Worm (Caenorhabditis elegans) whole organism, L2 larva: ENCODE results near the gene acr-12.
A peak's percentile ranks its signal among the peaks of the same experiment; 100 is the strongest.

ENCODE experiments used
- C34F6.9 ChIP-seq: fragments of 150-350 bp; optimal IDR thresholded peaks from 2 replicates; lab custom pipeline; 2014; ENCODE audit warnings: missing biosample characterization, missing genetic modification characterization
- F13H6.1 ChIP-seq: sonication (generic microtip); optimal IDR thresholded peaks from 2 replicates; lab custom pipeline; 2016; ENCODE audit warnings: missing genetic modification characterization, missing compliant biosample characterization
- R02D3.7 ChIP-seq: fragments of 150-350 bp; optimal IDR thresholded peaks from 2 replicates; lab custom pipeline; 2014; ENCODE audit warnings: missing biosample characterization, missing genetic modification characterization
- ZK546.5 ChIP-seq: sonication (generic microtip); optimal IDR thresholded peaks from 2 replicates; lab custom pipeline; 2017; ENCODE audit warnings: missing biosample characterization, missing genetic modification characterization
- alr-1 ChIP-seq: fragments of 150-350 bp; optimal IDR thresholded peaks from 2 replicates; lab custom pipeline; 2014; ENCODE audit warnings: missing biosample characterization, missing genetic modification characterization
- aly-2 ChIP-seq: fragments of 150-350 bp; optimal IDR thresholded peaks from 2 replicates; lab custom pipeline; 2014; ENCODE audit warnings: missing biosample characterization, missing genetic modification characterization
- ama-1 ChIP-seq: fragments of 150-350 bp; optimal IDR thresholded peaks from 2 replicates; lab custom pipeline; 2018; ENCODE audit warnings: inconsistent platforms
- ceh-16 ChIP-seq: fragments of 150-350 bp; optimal IDR thresholded peaks from 2 replicates; lab custom pipeline; 2014; ENCODE audit warnings: missing biosample characterization, missing genetic modification characterization
- ceh-82 ChIP-seq: fragments of 150-350 bp; optimal IDR thresholded peaks from 2 replicates; lab custom pipeline; 2014; ENCODE audit warnings: missing biosample characterization, missing genetic modification characterization
- crh-2 ChIP-seq: sonication (generic microtip); optimal IDR thresholded peaks from 2 replicates; lab custom pipeline; 2017; ENCODE audit warnings: missing biosample characterization, missing genetic modification characterization
- dmd-4 ChIP-seq: sonication (generic microtip); optimal IDR thresholded peaks from 2 replicates; lab custom pipeline; 2017; ENCODE audit warnings: missing biosample characterization, missing genetic modification characterization
- elt-3 ChIP-seq: sonication (generic microtip); optimal IDR thresholded peaks from 2 replicates; lab custom pipeline; 2017; ENCODE audit warnings: missing biosample characterization, missing genetic modification characterization
- fos-1 ChIP-seq: fragments of 150-350 bp; optimal IDR thresholded peaks from 2 replicates; lab custom pipeline; 2014; ENCODE audit warnings: missing biosample characterization, missing genetic modification characterization
- gmeb-1 ChIP-seq: fragments of 150-350 bp; optimal IDR thresholded peaks from 2 replicates; lab custom pipeline; 2014; ENCODE audit warnings: missing biosample characterization, missing genetic modification characterization
- lin-11 ChIP-seq: fragments of 150-350 bp; sonication (generic microtip); optimal IDR thresholded peaks from 2 replicates; lab custom pipeline; 2014; ENCODE audit warnings: missing biosample characterization, missing genetic modification characterization, inconsistent platforms, mixed read lengths
- lsy-2 ChIP-seq, 2 experiments: fragments of 150-350 bp in 1 of 2; sonication (generic microtip) in 1 of 2; optimal IDR thresholded peaks; 2 replicates each; lab custom pipeline; 2014 to 2017; ENCODE audit warnings: missing biosample characterization in 2 of 2, missing genetic modification characterization in 2 of 2
- mdl-1 ChIP-seq, 2 experiments: fragments of 150-350 bp in 1 of 2; sonication (generic microtip) in 1 of 2; optimal IDR thresholded peaks; 2 replicates each; lab custom pipeline; 2017; ENCODE audit warnings: missing biosample characterization in 2 of 2, missing genetic modification characterization in 2 of 2
- nhr-10 ChIP-seq: sonication (generic microtip); optimal IDR thresholded peaks from 2 replicates; lab custom pipeline; 2017; ENCODE audit warnings: missing biosample characterization, missing genetic modification characterization
- nhr-11 ChIP-seq: fragments of 150-350 bp; optimal IDR thresholded peaks from 2 replicates; lab custom pipeline; 2014; ENCODE audit warnings: missing biosample characterization, missing genetic modification characterization
- nhr-12 ChIP-seq: fragments of 150-350 bp; optimal IDR thresholded peaks from 2 replicates; lab custom pipeline; 2014; ENCODE audit warnings: missing biosample characterization, missing genetic modification characterization
- nhr-129 ChIP-seq: fragments of 150-350 bp; optimal IDR thresholded peaks from 2 replicates; lab custom pipeline; 2014; ENCODE audit warnings: missing biosample characterization, missing genetic modification characterization
- nhr-21 ChIP-seq: fragments of 150-350 bp; optimal IDR thresholded peaks from 2 replicates; lab custom pipeline; 2014; ENCODE audit warnings: missing biosample characterization, missing genetic modification characterization
- nhr-237 ChIP-seq: fragments of 150-350 bp; optimal IDR thresholded peaks from 2 replicates; lab custom pipeline; 2014; ENCODE audit warnings: missing biosample characterization, missing genetic modification characterization
- nhr-25 ChIP-seq: fragments of 150-350 bp; sonication (generic microtip); optimal IDR thresholded peaks from 3 replicates; lab custom pipeline; 2014; ENCODE audit warnings: missing biosample characterization, missing genetic modification characterization
- nhr-6 ChIP-seq: fragments of 150-350 bp; optimal IDR thresholded peaks from 2 replicates; lab custom pipeline; 2014; ENCODE audit warnings: missing biosample characterization, missing genetic modification characterization
- nhr-77 ChIP-seq: fragments of 150-350 bp; optimal IDR thresholded peaks from 2 replicates; lab custom pipeline; 2014; ENCODE audit warnings: missing biosample characterization, missing genetic modification characterization
- sem-4 ChIP-seq: fragments of 150-350 bp; optimal IDR thresholded peaks from 2 replicates; lab custom pipeline; 2014; ENCODE audit warnings: missing biosample characterization, missing genetic modification reagents, missing genetic modification characterization
- sma-3 ChIP-seq: sonication (generic microtip); optimal IDR thresholded peaks from 2 replicates; lab custom pipeline; 2016; ENCODE audit warnings: missing genetic modification reagents, missing genetic modification characterization, missing compliant biosample characterization
- sma-9 ChIP-seq, 2 experiments: fragments of 150-350 bp in 1 of 2; sonication (generic microtip) in 1 of 2; optimal IDR thresholded peaks; 2 replicates each; lab custom pipeline; 2014 to 2016; ENCODE audit warnings: missing genetic modification characterization in 2 of 2, mild to moderate bottlenecking in 1 of 2, missing biosample characterization in 1 of 2, missing compliant biosample characterization in 1 of 2, missing genetic modification reagents in 1 of 2, moderate library complexity in 1 of 2
- unc-55 ChIP-seq: fragments of 150-350 bp; sonication (generic microtip); optimal IDR thresholded peaks from 3 replicates; lab custom pipeline; 2014; ENCODE audit warnings: missing biosample characterization, missing genetic modification reagents, missing genetic modification characterization
- unc-62 ChIP-seq: fragments of 150-350 bp; optimal IDR thresholded peaks from 2 replicates; lab custom pipeline; 2014; ENCODE audit warnings: missing biosample characterization, missing genetic modification reagents, missing genetic modification characterization
- ztf-1 ChIP-seq: fragments of 200-800 bp; sonication (Bioruptor generic); conservative IDR thresholded peaks from 2 replicates; pipeline ENCODE4 v1.3.6; 2022; ENCODE audit warnings: missing genetic modification characterization, missing compliant biosample characterization
- ztf-11 ChIP-seq: sonication (generic microtip); optimal IDR thresholded peaks from 2 replicates; lab custom pipeline; 2017; ENCODE audit warnings: missing biosample characterization, missing genetic modification characterization
- ztf-4 ChIP-seq: fragments of 150-350 bp; optimal IDR thresholded peaks from 2 replicates; lab custom pipeline; 2014; ENCODE audit warnings: missing biosample characterization, missing genetic modification characterization

The acr-12 gene

DNA sequence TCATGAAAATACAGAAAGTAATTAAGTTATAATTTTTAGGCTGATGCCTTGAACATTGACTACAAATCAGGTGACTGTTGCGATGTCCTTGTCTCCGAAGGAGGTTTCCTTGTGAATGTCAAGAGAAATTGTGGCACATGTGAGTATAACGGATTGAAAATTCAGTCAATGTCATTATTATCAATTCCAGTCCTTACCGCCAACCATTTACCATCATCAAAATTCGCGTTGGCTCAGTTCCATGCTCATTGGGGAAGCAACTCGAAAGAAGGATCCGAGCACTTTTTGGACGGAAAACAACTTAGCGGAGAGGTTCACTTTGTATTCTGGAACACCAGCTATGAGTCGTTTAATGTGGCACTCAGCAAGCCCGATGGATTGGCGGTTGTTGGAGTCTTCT is 10.7 kb downstream of the acr-12 start:
- TF ChIP-seq ceh-16 (tag; lab: Kevin White, UChicago) (no peak), nhr-10 (tag; lab: Kevin White, UChicago) (no peak), aly-2 (no peak), R02D3.7 (tag; lab: Kevin White, UChicago) (no peak), nhr-11 (tag; lab: Kevin White, UChicago) (no peak), fos-1 (tag; lab: Kevin White, UChicago) (no peak), F13H6.1 (tag; lab: Kevin White, UChicago) (no peak), nhr-21 (no peak), sem-4 (tag; lab: Kevin White, UChicago) (no peak), alr-1 (tag; lab: Kevin White, UChicago) (no peak), nhr-77 (tag; lab: Kevin White, UChicago) (no peak)

DNA sequence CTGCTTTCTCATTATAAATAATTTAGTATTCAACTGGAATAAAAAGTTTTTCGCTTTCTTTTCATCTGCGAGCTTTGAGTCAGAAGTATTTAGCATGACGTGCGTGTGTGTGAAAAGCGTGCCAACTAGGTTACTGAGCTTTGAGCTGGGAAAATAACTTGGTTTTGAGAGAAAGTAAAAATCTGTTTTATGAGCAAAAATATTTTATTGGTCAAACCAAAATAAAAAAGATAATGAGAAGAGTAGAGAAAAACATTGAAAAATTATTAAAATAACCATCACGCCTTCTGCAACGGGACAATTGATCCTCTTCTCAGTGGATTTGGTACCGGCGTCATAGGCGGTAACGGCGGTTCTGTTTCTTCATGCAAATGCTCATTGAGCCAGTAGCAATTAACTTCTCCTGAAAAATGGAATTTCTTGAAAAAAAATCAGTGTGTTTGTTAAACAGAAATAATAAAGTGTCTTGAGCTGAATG is 11.9 kb downstream of the acr-12 start:
- TF ChIP-seq mdl-1 (tag; optimal IDR thresholded peaks at IDR 0.05; lab: Kevin White, UChicago) (no peak), unc-55 (peak; percentile 81), C34F6.9 (tag; lab: Kevin White, UChicago) (no peak), nhr-6 (tag; lab: Kevin White, UChicago) (no peak), ama-1 (lab: Kevin White, UChicago) (peak; percentile 78), unc-62 (GFP tag; lab: Kevin White, UChicago) (no peak), crh-2 (tag; lab: Kevin White, UChicago) (peak; percentile 3), ztf-1 (GFP tag; lab: Robert Waterston, UW) (no peak), nhr-21 (peak; percentile 60), nhr-25 (peak; percentile 2), elt-3 (no peak)
- TF ChIP-seq, all 48 proteins: peak for 5

DNA sequence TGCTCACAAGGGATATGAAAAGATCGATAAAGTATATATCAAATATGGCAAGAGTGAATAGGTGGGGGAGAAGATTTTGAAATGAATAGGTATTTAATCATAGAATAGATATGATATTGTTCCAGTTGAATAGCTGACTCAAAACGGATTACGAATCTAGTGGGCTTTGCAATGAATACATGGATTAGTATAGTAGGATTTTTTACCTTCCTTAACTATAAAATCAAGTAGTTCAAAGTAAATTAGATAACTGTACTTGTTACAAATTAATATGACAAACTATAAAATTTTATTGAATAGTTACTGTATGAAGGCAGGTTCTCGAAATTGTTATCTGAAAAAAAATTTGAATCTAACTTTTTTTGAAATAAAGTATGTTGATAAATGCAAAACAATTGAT is 18.2 kb downstream of the acr-12 start, which contains the start of gene odr-1:
odr-1 (minus strand) TSS at position 101 of the 400 bp plus-strand sequence.
- TF ChIP-seq mdl-1 (tag; optimal IDR thresholded peaks at IDR 0.05; lab: Kevin White, UChicago) (no peak), nhr-11 (tag; lab: Kevin White, UChicago) (no peak), nhr-77 (tag; lab: Kevin White, UChicago) (no peak), ztf-11 (no peak), aly-2 (no peak), unc-62 (GFP tag; lab: Kevin White, UChicago) (no peak), nhr-12 (tag; lab: Kevin White, UChicago) (no peak), lin-11 (tag; lab: Kevin White, UChicago) (no peak), crh-2 (tag; lab: Kevin White, UChicago) (no peak), nhr-237 (tag; lab: Kevin White, UChicago) (no peak), ceh-82 (tag; lab: Kevin White, UChicago) (no peak), lsy-2 (tag; optimal IDR thresholded peaks at IDR 0.05; lab: Kevin White, UChicago) (no peak), gmeb-1 (no peak), R02D3.7 (tag; lab: Kevin White, UChicago) (no peak), dmd-4 (no peak), F13H6.1 (tag; lab: Kevin White, UChicago) (no peak), ZK546.5 (tag; lab: Kevin White, UChicago) (no peak), ama-1 (lab: Kevin White, UChicago) (no peak)

DNA sequence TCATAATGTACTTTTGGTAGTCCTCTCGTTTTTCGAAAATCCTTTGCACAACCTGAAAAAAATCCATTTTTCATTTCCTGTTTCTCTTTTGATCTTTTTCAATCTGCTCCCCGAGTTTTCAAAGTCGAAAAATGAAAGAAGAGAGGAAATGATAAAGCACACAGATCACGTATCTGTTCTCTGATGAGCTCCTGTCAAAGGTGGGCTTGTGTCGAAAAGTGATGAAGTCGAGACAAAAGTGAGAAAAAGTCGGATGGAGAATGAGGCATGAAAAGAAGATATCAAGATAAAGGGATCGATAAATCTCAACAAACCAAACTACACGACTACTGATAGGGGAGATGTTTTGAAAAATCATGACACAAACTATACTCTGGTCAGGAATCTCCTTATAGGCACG is 22.4 kb downstream of the acr-12 start:
- TF ChIP-seq F13H6.1 (tag; lab: Kevin White, UChicago) (peak; percentile 68), nhr-129 (peak; percentile 61), ztf-11 (no peak), sma-9 (GFP tag; optimal IDR thresholded peaks at IDR 0.05; lab: Kevin White, UChicago) (peak; percentile 64), sma-9 (tag; optimal IDR thresholded peaks at IDR 0.05; lab: Kevin White, UChicago) (no peak)
- TF ChIP-seq, all 48 proteins: peak for 3

DNA sequence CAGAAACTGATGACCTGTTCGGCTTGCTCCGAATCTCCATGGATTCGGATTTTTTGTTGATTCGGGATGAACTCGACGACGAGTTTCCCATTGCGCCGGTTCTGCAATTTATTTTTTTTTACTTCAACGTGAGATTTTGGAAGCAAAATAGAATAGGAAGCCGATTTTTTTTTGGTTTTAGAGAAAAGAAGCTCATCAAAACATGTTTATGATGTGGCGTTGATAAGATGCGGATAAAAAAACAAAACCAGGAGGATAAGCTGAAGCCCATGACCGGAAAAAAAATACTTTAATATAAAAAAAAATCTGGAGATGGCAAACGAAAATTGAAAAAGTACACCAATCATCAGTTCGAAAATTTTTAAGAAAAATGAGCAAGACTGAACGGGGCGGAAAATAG is 23.4 kb downstream of the acr-12 start, which contains the start of gene glb-20:
glb-20 (minus strand) TSS at position 101 of the 400 bp plus-strand sequence.
- no peak for TF ChIP-seq sma-3
- TF ChIP-seq, all 48 proteins: peak for 0

DNA sequence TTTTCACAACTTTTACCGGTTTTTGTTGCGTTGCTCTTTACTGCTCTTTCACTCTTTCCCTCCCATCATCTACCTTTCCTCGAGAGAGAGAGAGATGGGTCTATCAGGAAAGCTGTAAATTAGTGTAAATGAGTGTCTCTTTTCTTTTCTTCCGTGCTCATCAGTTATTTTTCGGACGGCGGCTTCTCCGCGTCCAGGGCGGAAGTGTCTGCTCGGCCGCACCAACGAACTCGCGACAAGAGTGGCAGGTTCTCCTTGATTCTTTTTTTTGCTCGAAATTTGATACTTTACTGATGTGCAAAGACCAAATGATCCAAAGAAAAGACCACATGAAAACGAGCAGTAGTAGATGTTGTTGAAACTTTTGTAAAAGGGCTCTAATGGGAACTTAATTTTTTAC is 26.0 kb downstream of the acr-12 start:
- TF ChIP-seq F13H6.1 (tag; lab: Kevin White, UChicago), result peak; percentile 77
- no peak for TF ChIP-seq lsy-2 (tag; optimal IDR thresholded peaks at IDR 0.05; lab: Kevin White, UChicago)
- peak; percentile 39 for TF ChIP-seq sma-9 (GFP tag; optimal IDR thresholded peaks at IDR 0.05; lab: Kevin White, UChicago)
- TF ChIP-seq sma-9 (tag; optimal IDR thresholded peaks at IDR 0.05; lab: Kevin White, UChicago), result no peak
- no peak for TF ChIP-seq ztf-4 (tag; lab: Kevin White, UChicago)
- TF ChIP-seq nhr-237 (tag; lab: Kevin White, UChicago), result no peak
